Worm (Caenorhabditis elegans) whole organism, young adult: ENCODE data around the gene hex-1.

Experiments used
- B0019.2 ChIP-seq: fragments of 200-800 bp; sonication (Bioruptor generic); conservative IDR thresholded peaks from 2 replicates; pipeline ENCODE4 v1.3.6; 2022; ENCODE audit warnings: missing genetic modification reagents, missing genetic modification characterization, missing compliant biosample characterization
- B0035.1 ChIP-seq: sonication (generic microtip); optimal IDR thresholded peaks from 2 replicates; lab custom pipeline; 2016; ENCODE audit warnings: missing genetic modification characterization, mild to moderate bottlenecking, missing compliant biosample characterization, missing genotype, missing genetic modification reagents
- B0336.3 ChIP-seq: fragments of 200-800 bp; sonication (Bioruptor generic); IDR thresholded peaks from 2 replicates; pipeline ENCODE4 v1.3.6; 2022; ENCODE audit warnings: missing genetic modification characterization, missing compliant biosample characterization
- D2030.7 ChIP-seq: fragments of 200-800 bp; sonication (Bioruptor generic); IDR thresholded peaks from 2 replicates; pipeline ENCODE4 v1.3.6; 2022; ENCODE audit warnings: missing genetic modification reagents, missing genetic modification characterization, missing compliant biosample characterization
- F22D6.2 ChIP-seq: sonication (generic microtip); optimal IDR thresholded peaks from 2 replicates; lab custom pipeline; 2016; ENCODE audit warnings: mild to moderate bottlenecking, missing genetic modification characterization, missing compliant biosample characterization
- F49E8.2 ChIP-seq: sonication (generic microtip); optimal IDR thresholded peaks from 3 replicates; lab custom pipeline; 2017; ENCODE audit warnings: missing genetic modification characterization, mild to moderate bottlenecking, missing compliant biosample characterization, antibody characterized with exemption, moderate library complexity; ENCODE audit not compliant: insufficient read depth
- F52B5.7 ChIP-seq: sonication (generic microtip); optimal IDR thresholded peaks from 2 replicates; lab custom pipeline; 2016; ENCODE audit warnings: mild to moderate bottlenecking, missing genetic modification characterization, missing compliant biosample characterization
- F57A8.1 ChIP-seq: fragments of 200-800 bp; sonication (Bioruptor generic); optimal IDR thresholded peaks from 2 replicates; lab custom pipeline; 2018; ENCODE audit warnings: mild to moderate bottlenecking, missing genetic modification characterization, moderate library complexity, missing compliant biosample characterization
- K11D2.4 ChIP-seq: fragments of 200-800 bp; sonication (Bioruptor generic); IDR thresholded peaks from 2 replicates; pipeline ENCODE4 v1.3.6; 2022; ENCODE audit warnings: missing genetic modification reagents, missing genetic modification characterization, missing compliant biosample characterization
- T07F8.4 ChIP-seq: sonication (generic microtip); optimal IDR thresholded peaks from 2 replicates; lab custom pipeline; 2016; ENCODE audit warnings: mild to moderate bottlenecking, missing genetic modification characterization, moderate library complexity, missing compliant biosample characterization
- ama-1 ChIP-seq, 3 experiments: fragments of 150-350 bp in 1 of 3; sonication (generic microtip) in 2 of 3; optimal IDR thresholded peaks; 2 replicates each; lab custom pipeline; 2014 to 2018; ENCODE audit warnings: missing biosample characterization in 2 of 3, missing genetic modification characterization in 2 of 3, missing genetic modification reagents in 2 of 3
- bed-1 ChIP-seq: fragments of 200-800 bp; sonication (Bioruptor generic); IDR thresholded peaks from 2 replicates; pipeline ENCODE4 v1.3.6; 2022; ENCODE audit warnings: missing genetic modification reagents, missing genetic modification characterization, missing compliant biosample characterization
- bed-2 ChIP-seq: fragments of 200-800 bp; sonication (Bioruptor generic); IDR thresholded peaks from 2 replicates; pipeline ENCODE4 v1.3.6; 2022; ENCODE audit warnings: missing genetic modification reagents, missing genetic modification characterization, missing compliant biosample characterization
- cebp-1 ChIP-seq, 2 experiments: fragments of 200-800 bp in 1 of 2; sonication (Bioruptor generic) in 1 of 2; sonication (generic microtip) in 1 of 2; IDR thresholded peaks in 1 of 2; optimal IDR thresholded peaks in 1 of 2; 2 replicates each; pipeline versions ENCODE4 v1.3.6 to Lab custom; 2017 to 2022; ENCODE audit warnings: missing compliant biosample characterization in 2 of 2, missing genetic modification characterization in 2 of 2, mild to moderate bottlenecking in 1 of 2, missing genetic modification reagents in 1 of 2, moderate library complexity in 1 of 2
- cebp-2 ChIP-seq: fragments of 200-800 bp; sonication (Bioruptor generic); IDR thresholded peaks from 2 replicates; pipeline ENCODE4 v1.3.6; 2022; ENCODE audit warnings: missing genetic modification characterization, missing compliant biosample characterization
- ceh-27 ChIP-seq: fragments of 200-800 bp; sonication (Bioruptor generic); optimal IDR thresholded peaks from 2 replicates; lab custom pipeline; 2018; ENCODE audit warnings: mild to moderate bottlenecking, missing genetic modification characterization, moderate library complexity, missing compliant biosample characterization
- ceh-40 ChIP-seq: fragments of 200-800 bp; sonication (Bioruptor generic); IDR thresholded peaks from 2 replicates; pipeline ENCODE4 v1.3.6; 2022; ENCODE audit warnings: missing genetic modification characterization, missing compliant biosample characterization
- ceh-79 ChIP-seq: sonication (generic microtip); optimal IDR thresholded peaks from 2 replicates; lab custom pipeline; 2017; ENCODE audit warnings: mild to moderate bottlenecking, missing genetic modification characterization, missing compliant biosample characterization
- ceh-91 ChIP-seq: fragments of 200-800 bp; sonication (Bioruptor generic); IDR thresholded peaks from 2 replicates; pipeline ENCODE4 v1.3.6; 2022; ENCODE audit warnings: missing genetic modification reagents, missing genetic modification characterization, missing compliant biosample characterization
- dox-1 ChIP-seq: fragments of 200-800 bp; sonication (Bioruptor generic); IDR thresholded peaks from 2 replicates; pipeline ENCODE4 v1.3.6; 2022; ENCODE audit warnings: missing genetic modification reagents, missing genetic modification characterization, missing compliant biosample characterization
- egl-44 ChIP-seq: fragments of 200-800 bp; sonication (Bioruptor generic); IDR thresholded peaks from 2 replicates; pipeline ENCODE4 v1.3.6; 2022; ENCODE audit warnings: missing genetic modification reagents, missing genetic modification characterization, missing compliant biosample characterization
- egrh-3 ChIP-seq: fragments of 200-800 bp; sonication (Bioruptor generic); IDR thresholded peaks from 2 replicates; pipeline ENCODE4 v1.3.6; 2022; ENCODE audit warnings: missing genetic modification reagents, missing genetic modification characterization, missing compliant biosample characterization
- ekl-4 ChIP-seq: fragments of 200-800 bp; sonication (Bioruptor generic); IDR thresholded peaks from 2 replicates; pipeline ENCODE4 v1.3.6; 2022; ENCODE audit warnings: missing genetic modification reagents, missing genetic modification characterization, missing compliant biosample characterization
- gei-17 ChIP-seq: fragments of 200-800 bp; sonication (Bioruptor generic); optimal IDR thresholded peaks from 2 replicates; lab custom pipeline; 2018; ENCODE audit warnings: mild to moderate bottlenecking, missing genetic modification characterization, missing compliant biosample characterization
- let-526 ChIP-seq: fragments of 200-800 bp; sonication (Bioruptor generic); IDR thresholded peaks from 2 replicates; pipeline ENCODE4 v1.3.6; 2022; ENCODE audit warnings: missing genetic modification reagents, missing genetic modification characterization, missing compliant biosample characterization
- lir-1 ChIP-seq: fragments of 200-800 bp; sonication (Bioruptor generic); conservative IDR thresholded peaks from 2 replicates; pipeline ENCODE4 v1.3.6; 2022; ENCODE audit warnings: missing genetic modification reagents, missing genetic modification characterization, missing compliant biosample characterization
- madf-10 ChIP-seq: sonication (generic microtip); optimal IDR thresholded peaks from 2 replicates; lab custom pipeline; 2016; ENCODE audit warnings: mild to moderate bottlenecking, missing genetic modification characterization, missing compliant biosample characterization
- madf-8 ChIP-seq: fragments of 200-800 bp; sonication (Bioruptor generic); conservative IDR thresholded peaks from 2 replicates; pipeline ENCODE4 v1.3.6; 2022; ENCODE audit warnings: missing genetic modification reagents, missing genetic modification characterization, missing compliant biosample characterization
- nfya-1 ChIP-seq: sonication (generic microtip); optimal IDR thresholded peaks from 2 replicates; lab custom pipeline; 2017; ENCODE audit warnings: antibody characterized with exemption, missing compliant biosample characterization, missing genetic modification characterization, borderline replicate concordance; ENCODE audit not compliant: insufficient read depth
- nhr-90 ChIP-seq: sonication (generic microtip); optimal IDR thresholded peaks from 2 replicates; lab custom pipeline; 2016; ENCODE audit warnings: missing genotype, mild to moderate bottlenecking, missing genetic modification characterization, missing compliant biosample characterization
- sea-2 ChIP-seq: fragments of 200-800 bp; sonication (Bioruptor generic); IDR thresholded peaks from 2 replicates; pipeline ENCODE4 v1.3.6; 2022; ENCODE audit warnings: missing genetic modification characterization, missing compliant biosample characterization
- snpc-3.4 ChIP-seq: sonication (generic microtip); optimal IDR thresholded peaks from 2 replicates; lab custom pipeline; 2017; ENCODE audit warnings: missing genetic modification characterization, mild to moderate bottlenecking, missing compliant biosample characterization, antibody characterized with exemption, moderate library complexity, missing genotype, missing genetic modification reagents
- snpc-4 ChIP-seq, 5 experiments: fragments of 150-350 bp in 1 of 5; sonication (generic microtip) in 4 of 5; optimal IDR thresholded peaks; 2 replicates each; lab custom pipeline; 2014 to 2018; ENCODE audit warnings: missing genetic modification characterization in 5 of 5, missing biosample characterization in 3 of 5, antibody characterized with exemption in 2 of 5, mild to moderate bottlenecking in 2 of 5, missing compliant biosample characterization in 2 of 5, missing genotype in 2 of 5, moderate library complexity in 2 of 5, missing genetic modification reagents in 1 of 5
- zfh-2 ChIP-seq: fragments of 200-800 bp; sonication (Bioruptor generic); conservative IDR thresholded peaks from 2 replicates; pipeline ENCODE4 v1.3.6; 2022; ENCODE audit warnings: missing genetic modification reagents, missing genetic modification characterization, missing compliant biosample characterization
- ztf-25 ChIP-seq: fragments of 200-800 bp; sonication (Bioruptor generic); IDR thresholded peaks from 2 replicates; pipeline ENCODE4 v1.3.6; 2022; ENCODE audit warnings: missing genetic modification reagents, missing genetic modification characterization, missing compliant biosample characterization
- ztf-28 ChIP-seq: fragments of 200-800 bp; sonication (Bioruptor generic); IDR thresholded peaks from 2 replicates; pipeline ENCODE4 v1.3.6; 2022; ENCODE audit warnings: missing genetic modification reagents, missing genetic modification characterization, missing compliant biosample characterization

Gene hex-1

ce11 chrX:2216662-2217061 lies 4.3 kb upstream of the hex-1 start (continued):
- TF ChIP-seq nfya-1 (tag; lab: Kevin White, UChicago) (no peak), let-526 (no peak), cebp-1 (GFP tag; IDR thresholded peaks at IDR 0.05; lab: Robert Waterston, UW) (no peak), cebp-1 (tag; optimal IDR thresholded peaks at IDR 0.05; lab: Kevin White, UChicago) (no peak), lir-1 (GFP tag; lab: Robert Waterston, UW) (no peak), T07F8.4 (no peak), ekl-4 (GFP tag; lab: Robert Waterston, UW) (no peak), sea-2 (GFP tag; lab: Robert Waterston, UW) (0 out of 2 replicates have a peak, but pooled peaks have one; percentile 44), ama-1 (optimal IDR thresholded peaks at IDR 0.05; lab: Kevin White, UChicago) (no peak), ama-1 (GFP tag; optimal IDR thresholded peaks at IDR 0.05; lab: Kevin White, UChicago) (no peak), snpc-4 (GFP tag; optimal IDR thresholded peaks at IDR 0.05; lab: Kevin White, UChicago) (no peak), snpc-4 (tag; optimal IDR thresholded peaks at IDR 0.05; lab: Kevin White, UChicago) (no peak), ztf-25 (GFP tag; lab: Robert Waterston, UW) (0 out of 2 replicates have a peak, but pooled peaks have one; percentile 50), ceh-79 (tag; lab: Kevin White, UChicago) (no peak), cebp-2 (GFP tag; lab: Robert Waterston, UW) (no peak), F57A8.1 (GFP tag; lab: Kevin White, UChicago) (no peak), madf-10 (tag; lab: Kevin White, UChicago) (no peak), B0336.3 (GFP tag; lab: Robert Waterston, UW) (no peak), snpc-3.4 (no peak), K11D2.4 (GFP tag; lab: Robert Waterston, UW) (no peak), bed-1 (GFP tag; lab: Robert Waterston, UW) (no peak), F49E8.2 (tag; lab: Kevin White, UChicago) (no peak), bed-2 (no peak), ceh-27 (peak; percentile 34), D2030.7 (no peak), F52B5.7 (tag; lab: Kevin White, UChicago) (no peak), egl-44 (GFP tag; lab: Robert Waterston, UW) (no peak), F22D6.2 (no peak), nhr-90 (tag; lab: Kevin White, UChicago) (no peak), ztf-28 (GFP tag; lab: Robert Waterston, UW) (no peak), B0019.2 (GFP tag; lab: Robert Waterston, UW) (no peak), B0035.1 (no peak)

ce11 chrX:2219006-2219405 lies 1.9 kb upstream of the hex-1 start:
- TF ChIP-seq ceh-91 (GFP tag; lab: Robert Waterston, UW) (no peak), dox-1 (no peak), madf-8 (GFP tag; lab: Robert Waterston, UW) (no peak), cebp-1 (GFP tag; IDR thresholded peaks at IDR 0.05; lab: Robert Waterston, UW) (no peak), cebp-1 (tag; optimal IDR thresholded peaks at IDR 0.05; lab: Kevin White, UChicago) (peak; percentile 37)

ce11 chrX:2219453-2219852 lies 1.5 kb upstream of the hex-1 start:
- TF ChIP-seq ceh-40 (GFP tag; lab: Robert Waterston, UW) (0 out of 2 replicates have a peak, but pooled peaks have one; percentile 33), egrh-3 (GFP tag; lab: Robert Waterston, UW) (peak; percentile 67; the same call in 1 of the 2 replicates), snpc-4 (GFP tag; optimal IDR thresholded peaks at IDR 0.05; lab: Kevin White, UChicago) (no peak), snpc-4 (tag; optimal IDR thresholded peaks at IDR 0.05; lab: Kevin White, UChicago) (peak in 2 of 4 experiments; percentile 79 to 83), zfh-2 (GFP tag; lab: Robert Waterston, UW) (peak; percentile 80), gei-17 (GFP tag; lab: Kevin White, UChicago) (no peak)
